Worm (Caenorhabditis elegans) whole organism, L3 larva: Measurements from ENCODE around the gene srj-42.

Experiments used
- ZK546.5 ChIP-seq: sonication (generic microtip); optimal IDR thresholded peaks from 2 replicates; lab custom pipeline; 2017; ENCODE audit warnings: missing biosample characterization, missing genetic modification characterization
- ama-1 ChIP-seq: fragments of 150-350 bp; optimal IDR thresholded peaks from 2 replicates; lab custom pipeline; 2018
- ceh-16 ChIP-seq: sonication (generic microtip); optimal IDR thresholded peaks from 2 replicates; lab custom pipeline; 2017; ENCODE audit warnings: missing biosample characterization, missing genetic modification characterization
- ceh-82 ChIP-seq: fragments of 150-350 bp; optimal IDR thresholded peaks from 2 replicates; lab custom pipeline; 2014; ENCODE audit warnings: missing biosample characterization, missing genetic modification characterization
- ceh-9 ChIP-seq: sonication (generic microtip); optimal IDR thresholded peaks from 2 replicates; lab custom pipeline; 2018; ENCODE audit warnings: missing biosample characterization, missing genetic modification characterization
- daf-12 ChIP-seq: fragments of 150-350 bp; optimal IDR thresholded peaks from 2 replicates; lab custom pipeline; 2014; ENCODE audit warnings: missing biosample characterization, missing genetic modification reagents, missing genetic modification characterization
- egl-27 ChIP-seq: sonication (generic microtip); optimal IDR thresholded peaks from 4 replicates; lab custom pipeline; 2017; ENCODE audit warnings: missing biosample characterization, missing genetic modification reagents, missing genetic modification characterization
- egl-5 ChIP-seq: fragments of 150-350 bp; optimal IDR thresholded peaks from 2 replicates; lab custom pipeline; 2017; ENCODE audit warnings: missing biosample characterization, missing genetic modification reagents, missing genetic modification characterization, inconsistent platforms
- elt-2 ChIP-seq: sonication (generic microtip); optimal IDR thresholded peaks from 2 replicates; lab custom pipeline; 2016; ENCODE audit warnings: missing genetic modification reagents, mild to moderate bottlenecking, missing genetic modification characterization, missing compliant biosample characterization
- elt-3 ChIP-seq, 3 experiments: fragments of 150-350 bp in 1 of 3; sonication (generic microtip) in 2 of 3; optimal IDR thresholded peaks; 2 replicates in 2 of 3; 4 replicates in 1 of 3; lab custom pipeline; 2014 to 2017; ENCODE audit warnings: missing biosample characterization in 3 of 3, missing genetic modification characterization in 3 of 3
- eor-1 ChIP-seq, 2 experiments: fragments of 150-350 bp; optimal IDR thresholded peaks; 2 replicates each; lab custom pipeline; 2014 to 2018; ENCODE audit warnings: missing biosample characterization in 2 of 2, missing genetic modification characterization in 2 of 2
- fos-1 ChIP-seq: fragments of 150-350 bp; optimal IDR thresholded peaks from 2 replicates; lab custom pipeline; 2014; ENCODE audit warnings: missing biosample characterization, missing genetic modification characterization
- hmg-11 ChIP-seq: sonication (generic microtip); optimal IDR thresholded peaks from 2 replicates; lab custom pipeline; 2016; ENCODE audit warnings: missing genetic modification characterization, missing compliant biosample characterization
- lin-15B ChIP-seq: fragments of 150-350 bp; optimal IDR thresholded peaks from 2 replicates; lab custom pipeline; 2014; ENCODE audit warnings: missing biosample characterization, missing genetic modification characterization
- lin-39 ChIP-seq: fragments of 150-350 bp; optimal IDR thresholded peaks from 2 replicates; lab custom pipeline; 2018; ENCODE audit warnings: missing biosample characterization, missing genetic modification reagents, missing genetic modification characterization
- lsy-12 ChIP-seq: sonication (generic microtip); optimal IDR thresholded peaks from 2 replicates; lab custom pipeline; 2016; ENCODE audit warnings: mild to moderate bottlenecking, missing genetic modification characterization, missing compliant biosample characterization
- mml-1 ChIP-seq: fragments of 150-350 bp; sonication (generic microtip); optimal IDR thresholded peaks from 3 replicates; lab custom pipeline; 2014; ENCODE audit warnings: missing biosample characterization, missing genetic modification characterization
- nfya-1 ChIP-seq: sonication (generic microtip); optimal IDR thresholded peaks from 2 replicates; lab custom pipeline; 2017; ENCODE audit warnings: missing genetic modification characterization, mild to moderate bottlenecking, missing compliant biosample characterization, antibody characterized with exemption, moderate library complexity; ENCODE audit not compliant: insufficient read depth
- nhr-11 ChIP-seq: fragments of 150-350 bp; optimal IDR thresholded peaks from 2 replicates; lab custom pipeline; 2014; ENCODE audit warnings: missing biosample characterization, missing genetic modification characterization
- nhr-12 ChIP-seq: fragments of 150-350 bp; optimal IDR thresholded peaks from 2 replicates; lab custom pipeline; 2014; ENCODE audit warnings: missing biosample characterization, missing genetic modification characterization
- nhr-23 ChIP-seq: fragments of 150-350 bp; optimal IDR thresholded peaks from 2 replicates; lab custom pipeline; 2014; ENCODE audit warnings: missing biosample characterization, missing genetic modification reagents, missing genetic modification characterization
- nhr-28 ChIP-seq: fragments of 150-350 bp; optimal IDR thresholded peaks from 2 replicates; lab custom pipeline; 2014; ENCODE audit warnings: missing biosample characterization, missing genetic modification characterization
- nhr-43 ChIP-seq: sonication (generic microtip); optimal IDR thresholded peaks from 2 replicates; lab custom pipeline; 2016; ENCODE audit warnings: mild to moderate bottlenecking, missing genetic modification characterization, missing compliant biosample characterization; ENCODE audit not compliant: poor library complexity, severe bottlenecking
- nhr-67 ChIP-seq: fragments of 150-350 bp; optimal IDR thresholded peaks from 2 replicates; lab custom pipeline; 2014; ENCODE audit warnings: missing biosample characterization, missing genetic modification characterization
- nhr-77 ChIP-seq: fragments of 150-350 bp; optimal IDR thresholded peaks from 2 replicates; lab custom pipeline; 2014; ENCODE audit warnings: missing biosample characterization, missing genetic modification characterization
- pha-4 ChIP-seq: fragments of 150-350 bp; optimal IDR thresholded peaks from 2 replicates; lab custom pipeline; 2014; ENCODE audit warnings: missing biosample characterization, missing genetic modification reagents, missing genetic modification characterization
- pqm-1 ChIP-seq: fragments of 150-350 bp; optimal IDR thresholded peaks from 2 replicates; lab custom pipeline; 2017; ENCODE audit warnings: missing biosample characterization, missing genetic modification characterization, inconsistent platforms
- sea-2 ChIP-seq: fragments of 150-350 bp; sonication (generic microtip); optimal IDR thresholded peaks from 4 replicates; lab custom pipeline; 2014; ENCODE audit warnings: missing biosample characterization, missing genetic modification reagents, missing genetic modification characterization
- skn-1 ChIP-seq: fragments of 150-350 bp; optimal IDR thresholded peaks from 2 replicates; lab custom pipeline; 2014; ENCODE audit warnings: missing biosample characterization, missing genetic modification characterization
- snpc-4 ChIP-seq: fragments of 150-350 bp; optimal IDR thresholded peaks from 2 replicates; lab custom pipeline; 2014; ENCODE audit warnings: missing biosample characterization, missing genetic modification characterization
- tbx-2 ChIP-seq: sonication (generic microtip); optimal IDR thresholded peaks from 2 replicates; lab custom pipeline; 2016; ENCODE audit warnings: mild to moderate bottlenecking, missing genetic modification characterization, missing compliant biosample characterization
- unc-39 ChIP-seq: sonication (generic microtip); optimal IDR thresholded peaks from 4 replicates; lab custom pipeline; 2017; ENCODE audit warnings: missing biosample characterization, missing genetic modification characterization
- unc-62 ChIP-seq: fragments of 150-350 bp; sonication (generic microtip); optimal IDR thresholded peaks from 4 replicates; lab custom pipeline; 2014; ENCODE audit warnings: missing biosample characterization, missing genetic modification reagents, missing genetic modification characterization
- zag-1 ChIP-seq: fragments of 150-350 bp; optimal IDR thresholded peaks from 2 replicates; lab custom pipeline; 2014; ENCODE audit warnings: missing biosample characterization, missing genetic modification characterization

The srj-42 gene

ce11 chrIV:15252157-15252556 is at the start of gene srj-42:
srj-42 (minus strand) TSS chrIV:15252257.
- TF ChIP-seq ZK546.5 (tag; lab: Kevin White, UChicago) = no peak
- no peak for TF ChIP-seq pha-4
- no peak for TF ChIP-seq nhr-67 (tag; lab: Kevin White, UChicago)
- no peak for TF ChIP-seq ceh-82 (tag; lab: Kevin White, UChicago)
- no peak for TF ChIP-seq nhr-43 (tag; lab: Kevin White, UChicago)
- TF ChIP-seq mml-1 (tag; lab: Kevin White, UChicago) = no peak
- TF ChIP-seq egl-5 (tag; lab: Kevin White, UChicago) = no peak
- no peak for TF ChIP-seq nhr-12 (tag; lab: Kevin White, UChicago)
- TF ChIP-seq lsy-12 (tag; lab: Kevin White, UChicago) = no peak
- TF ChIP-seq egl-27 (tag; lab: Kevin White, UChicago) = no peak
- TF ChIP-seq ama-1 = no peak
- TF ChIP-seq ceh-9 (tag; lab: Kevin White, UChicago) = no peak
- no peak for TF ChIP-seq snpc-4 (tag; lab: Kevin White, UChicago)
- no peak for TF ChIP-seq hmg-11 (tag; lab: Kevin White, UChicago)
- no peak for TF ChIP-seq tbx-2 (tag; lab: Kevin White, UChicago)
- TF ChIP-seq daf-12 = no peak
- TF ChIP-seq elt-3 (tag; optimal IDR thresholded peaks at IDR 0.05; lab: Kevin White, UChicago) = no peak
- TF ChIP-seq fos-1 (tag; lab: Kevin White, UChicago) = no peak
- no peak for TF ChIP-seq lin-39
- TF ChIP-seq, all 47 proteins: peak for 0

- no peak for TF ChIP-seq pqm-1 (tag; lab: Kevin White, UChicago)
- no peak for TF ChIP-seq ceh-9 (tag; lab: Kevin White, UChicago)
- no peak for TF ChIP-seq zag-1 (tag; lab: Kevin White, UChicago)
Measured at ce11 chrIV:15300041-15300440, 48.0 kb upstream of the srj-42 start.

ce11 chrIV:15294040-15294439 is 42.0 kb upstream of the srj-42 start, which contains the start of gene Y73F8A.10:
Y73F8A.10 (plus strand) TSS chrIV:15294340.
- no peak for TF ChIP-seq eor-1 (tag; optimal IDR thresholded peaks at IDR 0.05; lab: Kevin White, UChicago)
- TF ChIP-seq nhr-23 (tag; lab: Kevin White, UChicago) = no peak
- no peak for TF ChIP-seq ceh-9 (tag; lab: Kevin White, UChicago)
- TF ChIP-seq unc-39 = no peak
- no peak for TF ChIP-seq zag-1 (tag; lab: Kevin White, UChicago)
- TF ChIP-seq elt-3 (tag; optimal IDR thresholded peaks at IDR 0.05; lab: Kevin White, UChicago) = no peak
- TF ChIP-seq ceh-82 (tag; lab: Kevin White, UChicago) = no peak
- no peak for TF ChIP-seq nhr-12 (tag; lab: Kevin White, UChicago)
- no peak for TF ChIP-seq pha-4
- no peak for TF ChIP-seq nhr-11
- no peak for TF ChIP-seq unc-62 (GFP tag; lab: Kevin White, UChicago)

ce11 chrIV:15291607-15292006 is 39.5 kb upstream of the srj-42 start, which contains the start of gene pqn-91:
pqn-91 (plus strand) TSS chrIV:15291907.
- TF ChIP-seq hmg-11 (tag; lab: Kevin White, UChicago) (no peak), lin-15B (no peak), pqm-1 (tag; lab: Kevin White, UChicago) (no peak), daf-12 (no peak), ceh-16 (no peak), snpc-4 (tag; lab: Kevin White, UChicago) (no peak), nhr-77 (tag; lab: Kevin White, UChicago) (no peak), nfya-1 (tag; lab: Kevin White, UChicago) (no peak), lsy-12 (tag; lab: Kevin White, UChicago) (no peak), lin-39 (no peak), elt-3 (tag; optimal IDR thresholded peaks at IDR 0.05; lab: Kevin White, UChicago) (no peak)

ce11 chrIV:15291162-15291561 is 39.1 kb upstream of the srj-42 start, which contains the start of gene pqn-90:
pqn-90 (minus strand) TSS chrIV:15291262.
- no peak for TF ChIP-seq lin-39
- TF ChIP-seq nhr-67 (tag; lab: Kevin White, UChicago) = no peak
- TF ChIP-seq elt-2 (tag; lab: Kevin White, UChicago) = no peak
- no peak for TF ChIP-seq snpc-4 (tag; lab: Kevin White, UChicago)
- TF ChIP-seq elt-3 (tag; optimal IDR thresholded peaks at IDR 0.05; lab: Kevin White, UChicago) = no peak
- TF ChIP-seq nhr-12 (tag; lab: Kevin White, UChicago) = no peak
- TF ChIP-seq skn-1 (tag; lab: Kevin White, UChicago) = no peak
- no peak for TF ChIP-seq eor-1 (tag; optimal IDR thresholded peaks at IDR 0.05; lab: Kevin White, UChicago)
- TF ChIP-seq lsy-12 (tag; lab: Kevin White, UChicago) = no peak
- TF ChIP-seq nhr-28 (tag; lab: Kevin White, UChicago) = no peak
- TF ChIP-seq fos-1 (tag; lab: Kevin White, UChicago) = no peak
- no peak for TF ChIP-seq unc-62 (GFP tag; lab: Kevin White, UChicago)
- no peak for TF ChIP-seq sea-2 (GFP tag; lab: Kevin White, UChicago)
